Fruit fly (Drosophila melanogaster) whole organism, embryonic: Measurements from ENCODE around the gene CG5641.

Experiments used
- Bgb ChIP-seq: fragments of 200-800 bp; sonication (Bioruptor generic); IDR thresholded peaks from 2 replicates; pipeline ENCODE4 v1.3.6; 2022; ENCODE audit warnings: missing biosample characterization, missing genetic modification characterization; ENCODE audit not compliant: partially characterized antibody
- CG10147 ChIP-seq: fragments of 200-800 bp; sonication (Bioruptor generic); optimal IDR thresholded peaks from 2 replicates; lab custom pipeline; 2019; ENCODE audit warnings: missing biosample characterization, mild to moderate bottlenecking, missing genetic modification characterization, moderate library complexity
- CG10431 ChIP-seq: fragments of 200-800 bp; sonication (Bioruptor generic); optimal IDR thresholded peaks from 3 replicates; lab custom pipeline; 2018; ENCODE audit warnings: missing biosample characterization, mild to moderate bottlenecking, missing genetic modification characterization
- CG10654 ChIP-seq: fragments of 200-800 bp; sonication (Bioruptor generic); optimal IDR thresholded peaks from 2 replicates; lab custom pipeline; 2016; ENCODE audit warnings: missing biosample characterization, missing genetic modification characterization
- CG12155 ChIP-seq: fragments of 200-800 bp; sonication (Bioruptor generic); optimal IDR thresholded peaks from 3 replicates; lab custom pipeline; 2016; ENCODE audit warnings: missing biosample characterization, missing genetic modification characterization
- CG12299 ChIP-seq: fragments of 200-800 bp; sonication (Bioruptor generic); optimal IDR thresholded peaks from 2 replicates; lab custom pipeline; 2018; ENCODE audit warnings: missing biosample characterization, mild to moderate bottlenecking, missing genetic modification characterization
- CG1603 ChIP-seq: fragments of 200-800 bp; sonication (Bioruptor generic); optimal IDR thresholded peaks from 2 replicates; lab custom pipeline; 2019; ENCODE audit warnings: missing biosample characterization, mild to moderate bottlenecking, missing genetic modification characterization, moderate library complexity
- CG16813 ChIP-seq: fragments of 200-800 bp; sonication (Bioruptor generic); IDR thresholded peaks from 3 replicates; pipeline ENCODE4 v1.3.6; 2022; ENCODE audit warnings: missing biosample characterization, missing genetic modification characterization; ENCODE audit not compliant: partially characterized antibody
- CG18599 ChIP-seq: fragments of 200-800 bp; sonication (Bioruptor generic); optimal IDR thresholded peaks from 3 replicates; lab custom pipeline; 2017; ENCODE audit warnings: missing biosample characterization, missing genetic modification characterization, mild to moderate bottlenecking, moderate library complexity, missing genetic modification reagents
- CG30431 ChIP-seq: fragments of 200-800 bp; sonication (Bioruptor generic); optimal IDR thresholded peaks from 2 replicates; lab custom pipeline; 2017; ENCODE audit warnings: missing biosample characterization, missing genetic modification characterization
- CG31388 ChIP-seq: fragments of 200-800 bp; sonication (Bioruptor generic); optimal IDR thresholded peaks from 2 replicates; lab custom pipeline; 2016; ENCODE audit warnings: missing biosample characterization, missing genetic modification characterization
- CG6689 ChIP-seq: fragments of 200-800 bp; sonication (Bioruptor generic); IDR thresholded peaks from 2 replicates; pipeline ENCODE4 v1.3.6; 2022; ENCODE audit warnings: missing biosample characterization, missing genetic modification characterization
- CG7556 ChIP-seq: fragments of 200-800 bp; sonication (Bioruptor generic); optimal IDR thresholded peaks from 2 replicates; lab custom pipeline; 2017; ENCODE audit warnings: missing biosample characterization, mild to moderate bottlenecking, missing genetic modification characterization
- CG8290 ChIP-seq, 3 experiments: fragments of 200-800 bp; sonication (Bioruptor generic); optimal IDR thresholded peaks; 2 replicates each; lab custom pipeline; 2016 to 2019; ENCODE audit warnings: missing biosample characterization in 3 of 3, missing genetic modification characterization in 3 of 3, mild to moderate bottlenecking in 2 of 3, moderate library complexity in 1 of 3
- Doc3 ChIP-seq: fragments of 200-800 bp; sonication (Bioruptor generic); IDR thresholded peaks from 3 replicates; pipeline ENCODE4 v1.3.6; 2022; ENCODE audit warnings: missing biosample characterization, missing genetic modification characterization; ENCODE audit not compliant: partially characterized antibody
- ERR ChIP-seq: fragments of 200-800 bp; sonication (Bioruptor generic); optimal IDR thresholded peaks from 2 replicates; lab custom pipeline; 2016; ENCODE audit warnings: missing biosample characterization, missing genetic modification characterization
- Gug ChIP-seq: fragments of 200-800 bp; sonication (Bioruptor generic); IDR thresholded peaks from 4 replicates; pipeline ENCODE4 v1.3.6; 2022; ENCODE audit warnings: missing biosample characterization, missing genetic modification characterization
- HHEX ChIP-seq: fragments of 200-800 bp; sonication (Bioruptor generic); optimal IDR thresholded peaks from 3 replicates; lab custom pipeline; 2017; ENCODE audit warnings: missing biosample characterization, mild to moderate bottlenecking, missing genetic modification characterization, missing genetic modification reagents
- HLH3B ChIP-seq: fragments of 200-800 bp; sonication (Bioruptor generic); IDR thresholded peaks from 2 replicates; pipeline ENCODE4 v1.3.6; 2022; ENCODE audit warnings: missing biosample characterization, missing genetic modification characterization
- Hmx ChIP-seq: fragments of 200-800 bp; sonication (Bioruptor generic); optimal IDR thresholded peaks from 2 replicates; lab custom pipeline; 2016; ENCODE audit warnings: missing biosample characterization, missing genetic modification characterization
- Hsf ChIP-seq: fragments of 200-800 bp; sonication (Bioruptor generic); optimal IDR thresholded peaks from 3 replicates; lab custom pipeline; 2016; ENCODE audit warnings: missing biosample characterization, missing genetic modification characterization
- Kr ChIP-seq: fragments of 200-800 bp; sonication (Bioruptor generic); optimal IDR thresholded peaks from 2 replicates; lab custom pipeline; 2017; ENCODE audit warnings: missing biosample characterization, mild to moderate bottlenecking, missing genetic modification characterization
- Myb ChIP-seq: fragments of 200-800 bp; sonication (Bioruptor generic); optimal IDR thresholded peaks from 2 replicates; lab custom pipeline; 2016; ENCODE audit warnings: missing biosample characterization, missing genetic modification characterization
- Ptx1 ChIP-seq: fragments of 200-800 bp; sonication (Bioruptor generic); IDR thresholded peaks from 2 replicates; pipeline ENCODE4 v1.3.6; 2022; ENCODE audit warnings: missing biosample characterization, missing genetic modification characterization
- Rfx ChIP-seq: fragments of 200-800 bp; sonication (Bioruptor generic); IDR thresholded peaks from 2 replicates; pipeline ENCODE4 v1.3.6; 2022; ENCODE audit warnings: missing biosample characterization, missing genetic modification characterization
- Sox102F ChIP-seq: fragments of 200-800 bp; sonication (Bioruptor generic); optimal IDR thresholded peaks from 2 replicates; lab custom pipeline; 2018; ENCODE audit warnings: missing biosample characterization, mild to moderate bottlenecking, missing genetic modification characterization, moderate library complexity
- Spps ChIP-seq: fragments of 200-800 bp; sonication (Bioruptor generic); optimal IDR thresholded peaks from 2 replicates; lab custom pipeline; 2018; ENCODE audit warnings: missing biosample characterization, mild to moderate bottlenecking, missing genetic modification characterization
- Xrp1 ChIP-seq: fragments of 200-800 bp; sonication (Bioruptor generic); IDR thresholded peaks from 2 replicates; pipeline ENCODE4 v1.3.6; 2022; ENCODE audit warnings: missing biosample characterization, missing genetic modification characterization
- ab ChIP-seq: fragments of 200-800 bp; sonication (Bioruptor generic); optimal IDR thresholded peaks from 2 replicates; lab custom pipeline; 2016; ENCODE audit warnings: missing biosample characterization, missing genetic modification characterization
- bsh ChIP-seq, 2 experiments: fragments of 200-800 bp; sonication (Bioruptor generic); optimal IDR thresholded peaks; 2 replicates each; lab custom pipeline; 2017 to 2018; ENCODE audit warnings: mild to moderate bottlenecking in 2 of 2, missing biosample characterization in 2 of 2, missing genetic modification characterization in 2 of 2, moderate library complexity in 1 of 2
- chn ChIP-seq: fragments of 200-800 bp; sonication (Bioruptor generic); optimal IDR thresholded peaks from 2 replicates; lab custom pipeline; 2016; ENCODE audit warnings: missing biosample characterization, missing genetic modification characterization
- crol ChIP-seq: fragments of 200-800 bp; sonication (Bioruptor generic); IDR thresholded peaks from 2 replicates; pipeline ENCODE4 v1.3.6; 2022; ENCODE audit warnings: missing biosample characterization, missing genetic modification characterization
- ewg ChIP-seq: fragments of 200-800 bp; sonication (Bioruptor generic); optimal IDR thresholded peaks from 3 replicates; lab custom pipeline; 2017; ENCODE audit warnings: mild to moderate bottlenecking, missing biosample characterization, missing genetic modification reagents, missing genetic modification characterization
- ham ChIP-seq: fragments of 200-800 bp; sonication (Bioruptor generic); IDR thresholded peaks from 2 replicates; pipeline ENCODE4 v1.3.6; 2022; ENCODE audit warnings: missing biosample characterization, missing genetic modification characterization
- her ChIP-seq: fragments of 200-800 bp; sonication (Bioruptor generic); optimal IDR thresholded peaks from 2 replicates; lab custom pipeline; 2016; ENCODE audit warnings: missing biosample characterization, missing genetic modification characterization
- inv ChIP-seq: fragments of 200-800 bp; sonication (Bioruptor generic); IDR thresholded peaks from 2 replicates; pipeline ENCODE4 v1.3.6; 2022; ENCODE audit warnings: missing biosample characterization, missing genetic modification characterization; ENCODE audit not compliant: partially characterized antibody
- lov ChIP-seq, 2 experiments: fragments of 200-800 bp in 1 of 2; fragments of >200 bp in 1 of 2; sonication (Bioruptor generic) in 1 of 2; IDR thresholded peaks in 1 of 2; optimal IDR thresholded peaks in 1 of 2; 2 replicates in 1 of 2; 3 replicates in 1 of 2; pipeline versions ENCODE4 v1.3.6 to Lab custom; 2017 to 2022; ENCODE audit warnings: missing biosample characterization in 1 of 2, missing genetic modification characterization in 1 of 2
- mirr ChIP-seq: fragments of 200-800 bp; sonication (Bioruptor generic); optimal IDR thresholded peaks from 3 replicates; lab custom pipeline; 2018; ENCODE audit warnings: missing biosample characterization, mild to moderate bottlenecking, missing genetic modification characterization
- psq ChIP-seq: fragments of 200-800 bp; sonication (Bioruptor generic); optimal IDR thresholded peaks from 2 replicates; lab custom pipeline; 2017; ENCODE audit warnings: missing biosample characterization, missing genetic modification characterization
- pzg ChIP-seq: fragments of 200-800 bp; sonication (Bioruptor generic); optimal IDR thresholded peaks from 3 replicates; lab custom pipeline; 2018; ENCODE audit warnings: missing biosample characterization, mild to moderate bottlenecking, missing genetic modification characterization, moderate library complexity
- sim ChIP-seq: fragments of 200-800 bp; sonication (Bioruptor generic); IDR thresholded peaks from 2 replicates; pipeline ENCODE4 v1.3.6; 2022; ENCODE audit warnings: missing biosample characterization, missing genetic modification characterization
- stwl ChIP-seq: fragments of 200-800 bp; sonication (Bioruptor generic); optimal IDR thresholded peaks from 3 replicates; lab custom pipeline; 2018; ENCODE audit warnings: missing biosample characterization, mild to moderate bottlenecking, missing genetic modification characterization, moderate library complexity
- zfh1 ChIP-seq: fragments of 200-800 bp; sonication (Bioruptor generic); IDR thresholded peaks from 3 replicates; pipeline ENCODE4 v1.3.6; 2022; ENCODE audit warnings: missing biosample characterization, missing genetic modification characterization

Gene CG5641

dm6 chr3R:12431030-12431489 is 2.0 kb upstream of the CG5641 start, which contains the start of gene Prosalpha2 (continued):
- TF ChIP-seq CG10431 (GFP tag; lab: Kevin White, UChicago), result no peak
- TF ChIP-seq chn (GFP tag; lab: Kevin White, UChicago), result peak; percentile 24
- no peak for TF ChIP-seq Kr (GFP tag; lab: Kevin White, UChicago)
- TF ChIP-seq lov (optimal IDR thresholded peaks at IDR 0.05; lab: Kevin White, UChicago), result no peak
- TF ChIP-seq lov (GFP tag; IDR thresholded peaks at IDR 0.05; lab: Robert Waterston, UW), result no peak
- TF ChIP-seq bsh (GFP tag; optimal IDR thresholded peaks at IDR 0.05; lab: Kevin White, UChicago), result no peak
- TF ChIP-seq Myb, result peak; percentile 20
- TF ChIP-seq CG7556 (GFP tag; lab: Kevin White, UChicago), result no peak
- TF ChIP-seq ewg (GFP tag; lab: Kevin White, UChicago), result no peak
- no peak for TF ChIP-seq sim (GFP tag; lab: Robert Waterston, UW)
- no peak; the same call in 2 of the 3 replicates for TF ChIP-seq CG16813 (GFP tag; lab: Robert Waterston, UW)
- no peak for TF ChIP-seq CG10654 (GFP tag; lab: Kevin White, UChicago)
- TF ChIP-seq crol (GFP tag; lab: Robert Waterston, UW), result no peak
- TF ChIP-seq Bgb (GFP tag; lab: Robert Waterston, UW), result no peak
- peak; percentile 61 for TF ChIP-seq pzg
- TF ChIP-seq psq (GFP tag; lab: Kevin White, UChicago), result no peak
- TF ChIP-seq HHEX (GFP tag; lab: Kevin White, UChicago), result no peak
- no peak; the same call in 3 of the 4 replicates for TF ChIP-seq Gug
- no peak for TF ChIP-seq Xrp1 (GFP tag; lab: Robert Waterston, UW)
- TF ChIP-seq ERR, result no peak
- TF ChIP-seq mirr (GFP tag; lab: Kevin White, UChicago), result no peak
- 0 out of 2 replicates have a peak, but pooled peaks have one; percentile 21 for TF ChIP-seq Rfx (GFP tag; lab: Robert Waterston, UW)
- TF ChIP-seq Sox102F (GFP tag; lab: Kevin White, UChicago), result no peak
- TF ChIP-seq Hsf (GFP tag; lab: Kevin White, UChicago), result peak; percentile 12
- TF ChIP-seq zfh1, result no peak
- no peak for TF ChIP-seq inv (GFP tag; lab: Robert Waterston, UW)
- no peak for TF ChIP-seq CG31388 (GFP tag; lab: Kevin White, UChicago)
- no peak for TF ChIP-seq CG12299 (tag; lab: Kevin White, UChicago)
- peak; percentile 14 for TF ChIP-seq CG12155 (GFP tag; lab: Kevin White, UChicago)
- TF ChIP-seq CG1603 (tag; lab: Kevin White, UChicago), result peak; percentile 55
- TF ChIP-seq Doc3, result no peak
- TF ChIP-seq CG18599 (GFP tag; lab: Kevin White, UChicago), result no peak
- TF ChIP-seq Spps (tag; lab: Kevin White, UChicago), result no peak
- no peak for TF ChIP-seq CG6689
- TF ChIP-seq CG8290 (GFP tag; optimal IDR thresholded peaks at IDR 0.05; lab: Kevin White, UChicago), result peak; percentile 9
- no peak for TF ChIP-seq CG8290 (tag; optimal IDR thresholded peaks at IDR 0.05; lab: Kevin White, UChicago)
- TF ChIP-seq her (GFP tag; lab: Kevin White, UChicago), result no peak
- no peak for TF ChIP-seq CG30431 (GFP tag; lab: Kevin White, UChicago)
- no peak for TF ChIP-seq HLH3B (GFP tag; lab: Robert Waterston, UW)
- TF ChIP-seq ab (GFP tag; lab: Kevin White, UChicago), result no peak
- no peak for TF ChIP-seq ham (GFP tag; lab: Robert Waterston, UW)
- TF ChIP-seq CG10147 (GFP tag; lab: Kevin White, UChicago), result peak; percentile 11
- TF ChIP-seq stwl, result peak; percentile 41
- TF ChIP-seq Hmx (GFP tag; lab: Kevin White, UChicago), result no peak
- peak; percentile 21; the same call in 1 of the 2 replicates for TF ChIP-seq Ptx1 (GFP tag; lab: Robert Waterston, UW)
- TF ChIP-seq, all 482 proteins: peak for 69
